Worm (Caenorhabditis elegans) whole organism, L3 larva: ENCODE results near the gene grl-23.

Experiments
- aly-2 ChIP-seq: fragments of 150-350 bp; optimal IDR thresholded peaks from 2 replicates; lab custom pipeline; 2014; ENCODE audit warnings: missing biosample characterization, missing genetic modification characterization
- fkh-10 ChIP-seq: sonication (generic microtip); optimal IDR thresholded peaks from 2 replicates; lab custom pipeline; 2017; ENCODE audit warnings: missing biosample characterization, missing genetic modification reagents, missing genetic modification characterization
- lin-39 ChIP-seq: fragments of 150-350 bp; optimal IDR thresholded peaks from 2 replicates; lab custom pipeline; 2018; ENCODE audit warnings: missing biosample characterization, missing genetic modification reagents, missing genetic modification characterization
- lsy-12 ChIP-seq: sonication (generic microtip); optimal IDR thresholded peaks from 2 replicates; lab custom pipeline; 2016; ENCODE audit warnings: mild to moderate bottlenecking, missing genetic modification characterization, missing compliant biosample characterization
- nhr-12 ChIP-seq: fragments of 150-350 bp; optimal IDR thresholded peaks from 2 replicates; lab custom pipeline; 2014; ENCODE audit warnings: missing biosample characterization, missing genetic modification characterization
- nhr-237 ChIP-seq: fragments of 150-350 bp; optimal IDR thresholded peaks from 2 replicates; lab custom pipeline; 2014; ENCODE audit warnings: missing biosample characterization, missing genetic modification characterization
- nhr-77 ChIP-seq: fragments of 150-350 bp; optimal IDR thresholded peaks from 2 replicates; lab custom pipeline; 2014; ENCODE audit warnings: missing biosample characterization, missing genetic modification characterization
- sea-2 ChIP-seq: fragments of 150-350 bp; sonication (generic microtip); optimal IDR thresholded peaks from 4 replicates; lab custom pipeline; 2014; ENCODE audit warnings: missing biosample characterization, missing genetic modification reagents, missing genetic modification characterization
- unc-62 ChIP-seq: fragments of 150-350 bp; sonication (generic microtip); optimal IDR thresholded peaks from 4 replicates; lab custom pipeline; 2014; ENCODE audit warnings: missing biosample characterization, missing genetic modification reagents, missing genetic modification characterization
- ztf-4 ChIP-seq: fragments of 150-350 bp; optimal IDR thresholded peaks from 2 replicates; lab custom pipeline; 2014; ENCODE audit warnings: missing biosample characterization, missing genetic modification characterization

- TF ChIP-seq nhr-77 (tag; lab: Kevin White, UChicago): no peak
- TF ChIP-seq lsy-12 (tag; lab: Kevin White, UChicago): no peak
- no peak for TF ChIP-seq unc-62 (GFP tag; lab: Kevin White, UChicago)
- TF ChIP-seq sea-2 (GFP tag; lab: Kevin White, UChicago): no peak
- no peak for TF ChIP-seq ztf-4 (tag; lab: Kevin White, UChicago)
- TF ChIP-seq nhr-237 (tag; lab: Kevin White, UChicago): no peak
- TF ChIP-seq nhr-12 (tag; lab: Kevin White, UChicago): no peak
- TF ChIP-seq lin-39 (tag; lab: Kevin White, UChicago): no peak
- no peak for TF ChIP-seq fkh-10
- no peak for TF ChIP-seq aly-2 (tag; lab: Kevin White, UChicago)
Observed at ce11 chrV:12584771-12585170, 8.1 kb upstream of the grl-23 start.
